Fruit fly (Drosophila melanogaster) whole organism, embryonic: ENCODE results near the gene edin.
A peak's percentile ranks its signal among the peaks of the same experiment; 100 is the strongest.

Experiments used
- Asciz ChIP-seq: fragments of 200-800 bp; sonication (Bioruptor generic); optimal IDR thresholded peaks from 2 replicates; lab custom pipeline; 2017; ENCODE audit warnings: missing biosample characterization, mild to moderate bottlenecking, missing genetic modification characterization, missing genetic modification reagents
- BtbVII ChIP-seq: fragments of 200-800 bp; sonication (Bioruptor generic); optimal IDR thresholded peaks from 3 replicates; lab custom pipeline; 2017; ENCODE audit warnings: missing biosample characterization, mild to moderate bottlenecking, missing genetic modification characterization
- CG10979 ChIP-seq: fragments of 200-800 bp; sonication (Bioruptor generic); optimal IDR thresholded peaks from 2 replicates; lab custom pipeline; 2018; ENCODE audit warnings: missing biosample characterization, mild to moderate bottlenecking, missing genetic modification characterization, moderate library complexity
- CG11723 ChIP-seq: fragments of 200-800 bp; sonication (Bioruptor generic); optimal IDR thresholded peaks from 2 replicates; lab custom pipeline; 2017; ENCODE audit warnings: missing biosample characterization, mild to moderate bottlenecking, missing genetic modification characterization
- CG12104 ChIP-seq: fragments of 200-800 bp; sonication (Bioruptor generic); optimal IDR thresholded peaks from 3 replicates; lab custom pipeline; 2016; ENCODE audit warnings: missing biosample characterization, missing genetic modification characterization
- CG13123 ChIP-seq: fragments of 200-800 bp; sonication (Bioruptor generic); optimal IDR thresholded peaks from 2 replicates; lab custom pipeline; 2016; ENCODE audit warnings: missing biosample characterization, missing genetic modification characterization
- CG15011 ChIP-seq: fragments of 200-800 bp; sonication (Bioruptor generic); optimal IDR thresholded peaks from 3 replicates; lab custom pipeline; 2018; ENCODE audit warnings: missing biosample characterization, mild to moderate bottlenecking, missing genetic modification characterization
- CG15601 ChIP-seq: fragments of 200-800 bp; sonication (Bioruptor generic); optimal IDR thresholded peaks from 3 replicates; lab custom pipeline; 2019; ENCODE audit warnings: missing biosample characterization, mild to moderate bottlenecking, missing genetic modification characterization, moderate library complexity
- CG17361 ChIP-seq: fragments of 200-800 bp; sonication (Bioruptor generic); IDR thresholded peaks from 3 replicates; pipeline ENCODE4 v1.3.6; 2022; ENCODE audit warnings: missing biosample characterization, missing genetic modification characterization
- CG18011 ChIP-seq: fragments of 200-800 bp; sonication (Bioruptor generic); optimal IDR thresholded peaks from 2 replicates; lab custom pipeline; 2017; ENCODE audit warnings: missing biosample characterization, missing genetic modification characterization, mild to moderate bottlenecking, moderate library complexity, missing genotype
- CG18262 ChIP-seq: fragments of 200-800 bp; optimal IDR thresholded peaks from 3 replicates; lab custom pipeline; 2019; ENCODE audit warnings: missing biosample characterization, mild to moderate bottlenecking, missing genetic modification characterization, moderate library complexity
- CG18764 ChIP-seq: fragments of 200-800 bp; sonication (Bioruptor generic); optimal IDR thresholded peaks from 3 replicates; lab custom pipeline; 2016; ENCODE audit warnings: missing biosample characterization, missing genetic modification characterization
- CG2202 ChIP-seq: fragments of 200-800 bp; sonication (Bioruptor generic); optimal IDR thresholded peaks from 2 replicates; lab custom pipeline; 2018; ENCODE audit warnings: missing biosample characterization, mild to moderate bottlenecking, missing genetic modification characterization
- CG2875 ChIP-seq: fragments of 200-800 bp; sonication (Bioruptor generic); optimal IDR thresholded peaks from 2 replicates; lab custom pipeline; 2017; ENCODE audit warnings: missing biosample characterization, mild to moderate bottlenecking, missing genetic modification characterization, missing genetic modification reagents
- CG3065 ChIP-seq: fragments of 200-800 bp; sonication (Bioruptor generic); optimal IDR thresholded peaks from 2 replicates; lab custom pipeline; 2016; ENCODE audit warnings: missing biosample characterization, missing genetic modification characterization
- CG31365 ChIP-seq: fragments of 200-800 bp; sonication (Bioruptor generic); optimal IDR thresholded peaks from 2 replicates; lab custom pipeline; 2018; ENCODE audit warnings: missing biosample characterization, mild to moderate bottlenecking, missing genetic modification characterization
- CG34422 ChIP-seq: fragments of 200-800 bp; sonication (Bioruptor generic); IDR thresholded peaks from 3 replicates; pipeline ENCODE4 v1.3.6; 2022; ENCODE audit warnings: missing biosample characterization, missing genetic modification characterization
- CG5953 ChIP-seq: fragments of 200-800 bp; sonication (Bioruptor generic); IDR thresholded peaks from 2 replicates; pipeline ENCODE4 v1.3.6; 2022; ENCODE audit warnings: missing biosample characterization, missing genetic modification characterization
- CG6683 ChIP-seq: fragments of 200-800 bp; sonication (Bioruptor generic); optimal IDR thresholded peaks from 2 replicates; lab custom pipeline; 2017; ENCODE audit warnings: missing biosample characterization, mild to moderate bottlenecking, missing genetic modification characterization, missing genetic modification reagents
- CG7745 ChIP-seq: fragments of 200-800 bp; sonication (Bioruptor generic); optimal IDR thresholded peaks from 2 replicates; lab custom pipeline; 2018; ENCODE audit warnings: missing biosample characterization, mild to moderate bottlenecking, missing genetic modification characterization, moderate library complexity
- CG8478 ChIP-seq: fragments of >200 bp; optimal IDR thresholded peaks from 2 replicates; lab custom pipeline; 2018
- CG9876 ChIP-seq: fragments of 200-800 bp; sonication (Bioruptor generic); optimal IDR thresholded peaks from 2 replicates; lab custom pipeline; 2016; ENCODE audit warnings: missing biosample characterization, missing genetic modification characterization
- Dad ChIP-seq: fragments of 200-800 bp; sonication (Bioruptor generic); optimal IDR thresholded peaks from 3 replicates; lab custom pipeline; 2016; ENCODE audit warnings: missing biosample characterization, missing genetic modification characterization
- Doc3 ChIP-seq: fragments of 200-800 bp; sonication (Bioruptor generic); IDR thresholded peaks from 3 replicates; pipeline ENCODE4 v1.3.6; 2022; ENCODE audit warnings: missing biosample characterization, missing genetic modification characterization; ENCODE audit not compliant: partially characterized antibody
- Hr51 ChIP-seq, 2 experiments: fragments of 200-800 bp; sonication (Bioruptor generic); optimal IDR thresholded peaks; 2 replicates in 1 of 2; 3 replicates in 1 of 2; lab custom pipeline; 2016 to 2018; ENCODE audit warnings: missing biosample characterization in 2 of 2, missing genetic modification characterization in 2 of 2, mild to moderate bottlenecking in 1 of 2, moderate library complexity in 1 of 2
- Hr78 ChIP-seq, 2 experiments: fragments of 200-800 bp in 1 of 2; fragments of >200 bp in 1 of 2; sonication (Bioruptor generic) in 1 of 2; optimal IDR thresholded peaks; 2 replicates each; lab custom pipeline; 2017 to 2019; ENCODE audit warnings: missing biosample characterization in 2 of 2, missing genetic modification characterization in 2 of 2, mild to moderate bottlenecking in 1 of 2, moderate library complexity in 1 of 2
- MTF-1 ChIP-seq: fragments of 200-800 bp; sonication (Bioruptor generic); optimal IDR thresholded peaks from 2 replicates; lab custom pipeline; 2018; ENCODE audit warnings: missing biosample characterization, mild to moderate bottlenecking, missing genetic modification characterization, borderline replicate concordance
- Nf-YC ChIP-seq: fragments of 200-800 bp; optimal IDR thresholded peaks from 3 replicates; lab custom pipeline; 2019; ENCODE audit warnings: missing biosample characterization, mild to moderate bottlenecking, missing genetic modification characterization, moderate library complexity
- PHDP ChIP-seq: fragments of 200-800 bp; sonication (Bioruptor generic); optimal IDR thresholded peaks from 3 replicates; lab custom pipeline; 2018; ENCODE audit warnings: missing biosample characterization, mild to moderate bottlenecking, missing genetic modification characterization, moderate library complexity
- Stat92E ChIP-seq, 3 experiments: fragments of >200 bp in 2 of 3; fragments of 200-800 bp in 1 of 3; sonication (Bioruptor generic) in 1 of 3; optimal IDR thresholded peaks; 2 replicates each; lab custom pipeline; 2017 to 2019; ENCODE audit warnings: missing biosample characterization in 3 of 3, missing genetic modification characterization in 3 of 3, mild to moderate bottlenecking in 1 of 3, moderate library complexity in 1 of 3
- YL-1 ChIP-seq: fragments of 200-800 bp; sonication (Bioruptor generic); optimal IDR thresholded peaks from 3 replicates; lab custom pipeline; 2017; ENCODE audit warnings: missing biosample characterization, mild to moderate bottlenecking, missing genetic modification characterization
- amos ChIP-seq: fragments of 200-800 bp; sonication (Bioruptor generic); IDR thresholded peaks from 2 replicates; pipeline ENCODE4 v1.3.6; 2022; ENCODE audit warnings: missing biosample characterization, missing genetic modification characterization; ENCODE audit not compliant: partially characterized antibody
- cas ChIP-seq: fragments of 200-800 bp; sonication (Bioruptor generic); IDR thresholded peaks from 2 replicates; pipeline ENCODE4 v1.3.6; 2022; ENCODE audit warnings: missing biosample characterization, missing genetic modification characterization
- disco-r ChIP-seq: fragments of 200-800 bp; sonication (Bioruptor generic); optimal IDR thresholded peaks from 2 replicates; lab custom pipeline; 2016; ENCODE audit warnings: missing biosample characterization, missing genetic modification characterization
- fd102C ChIP-seq: fragments of 200-800 bp; sonication (Bioruptor generic); optimal IDR thresholded peaks from 2 replicates; lab custom pipeline; 2018; ENCODE audit warnings: missing biosample characterization, mild to moderate bottlenecking, missing genetic modification characterization, moderate library complexity
- ftz-f1 ChIP-seq: fragments of 200-800 bp; sonication (Bioruptor generic); optimal IDR thresholded peaks from 2 replicates; lab custom pipeline; 2016; ENCODE audit warnings: missing biosample characterization, missing genetic modification characterization
- grau ChIP-seq: fragments of 200-800 bp; optimal IDR thresholded peaks from 3 replicates; lab custom pipeline; 2019; ENCODE audit warnings: missing biosample characterization, mild to moderate bottlenecking, missing genetic modification characterization, moderate library complexity
- hkb ChIP-seq, 2 experiments: fragments of 200-800 bp in 1 of 2; fragments of >200 bp in 1 of 2; sonication (Bioruptor generic) in 1 of 2; IDR thresholded peaks in 1 of 2; optimal IDR thresholded peaks in 1 of 2; 2 replicates each; pipeline versions ENCODE4 v1.3.6 to Lab custom; 2017 to 2022; ENCODE audit warnings: missing biosample characterization in 1 of 2, missing genetic modification characterization in 1 of 2
- lmd ChIP-seq: fragments of 200-800 bp; sonication (Bioruptor generic); IDR thresholded peaks from 2 replicates; pipeline ENCODE4 v1.3.6; 2022; ENCODE audit warnings: missing biosample characterization, missing genetic modification characterization
- odd ChIP-seq: fragments of 200-800 bp; sonication (Bioruptor generic); optimal IDR thresholded peaks from 2 replicates; lab custom pipeline; 2017; ENCODE audit warnings: missing biosample characterization, mild to moderate bottlenecking, missing genetic modification characterization
- sd ChIP-seq: fragments of 200-800 bp; sonication (Bioruptor generic); optimal IDR thresholded peaks from 3 replicates; lab custom pipeline; 2018; ENCODE audit warnings: missing biosample characterization, mild to moderate bottlenecking, missing genetic modification characterization, moderate library complexity
- shn ChIP-seq: fragments of 200-800 bp; sonication (Bioruptor generic); optimal IDR thresholded peaks from 3 replicates; lab custom pipeline; 2016; ENCODE audit warnings: missing biosample characterization, missing genetic modification characterization
- slou ChIP-seq: fragments of 200-800 bp; sonication (Bioruptor generic); optimal IDR thresholded peaks from 3 replicates; lab custom pipeline; 2016; ENCODE audit warnings: missing biosample characterization, missing genetic modification characterization
- sna ChIP-seq: fragments of 200-800 bp; sonication (Bioruptor generic); IDR thresholded peaks from 2 replicates; pipeline ENCODE4 v1.3.6; 2022; ENCODE audit warnings: missing biosample characterization, missing genetic modification characterization; ENCODE audit not compliant: partially characterized antibody
- sqz ChIP-seq: fragments of 200-800 bp; sonication (Bioruptor generic); optimal IDR thresholded peaks from 3 replicates; lab custom pipeline; 2018; ENCODE audit warnings: missing biosample characterization, mild to moderate bottlenecking, missing genetic modification characterization
- stc ChIP-seq: fragments of 200-800 bp; sonication (Bioruptor generic); IDR thresholded peaks from 2 replicates; pipeline ENCODE4 v1.3.6; 2022; ENCODE audit warnings: missing biosample characterization, missing genetic modification characterization
- zfh1 ChIP-seq: fragments of 200-800 bp; sonication (Bioruptor generic); IDR thresholded peaks from 3 replicates; pipeline ENCODE4 v1.3.6; 2022; ENCODE audit warnings: missing biosample characterization, missing genetic modification characterization
- zfh2 ChIP-seq: fragments of 200-800 bp; sonication (Bioruptor generic); optimal IDR thresholded peaks from 2 replicates; lab custom pipeline; 2016; ENCODE audit warnings: missing biosample characterization, missing genetic modification characterization

The edin gene

dm6 chr3L:17485280-17485792, 9.3 kb upstream of the edin start (continued):
- peak; percentile 37; the same call in 2 of the 3 replicates for TF ChIP-seq CG34422 (GFP tag; lab: Robert Waterston, UW)
- TF ChIP-seq sna: no peak
- TF ChIP-seq CG12104: peak; percentile 52
- TF ChIP-seq CG6683 (GFP tag; lab: Kevin White, UChicago): peak; percentile 17
- TF ChIP-seq CG9876 (GFP tag; lab: Kevin White, UChicago): peak; percentile 42
- TF ChIP-seq Hr78 (GFP tag; optimal IDR thresholded peaks at IDR 0.05; lab: Kevin White, UChicago): peak in 1 of 2 experiments; percentile 85
- TF ChIP-seq CG11723 (GFP tag; lab: Kevin White, UChicago): peak; percentile 87
- peak; percentile 7 to 48 for TF ChIP-seq Hr51 (GFP tag; optimal IDR thresholded peaks at IDR 0.05; lab: Kevin White, UChicago)
- TF ChIP-seq zfh1: peak; percentile 81
- peak; percentile 74 for TF ChIP-seq CG15011 (GFP tag; lab: Kevin White, UChicago)
- TF ChIP-seq CG18011: no peak
- peak; percentile 81 for TF ChIP-seq BtbVII (GFP tag; lab: Kevin White, UChicago)
- peak; percentile 32 for TF ChIP-seq sd (tag; lab: Kevin White, UChicago)
- TF ChIP-seq CG8478 (lab: Kevin White, UChicago): no peak
- TF ChIP-seq CG15601 (tag; lab: Kevin White, UChicago): peak; percentile 95
- TF ChIP-seq odd (GFP tag; lab: Kevin White, UChicago): peak; percentile 88
- no peak for TF ChIP-seq amos (GFP tag; lab: Robert Waterston, UW)
- TF ChIP-seq shn (GFP tag; lab: Kevin White, UChicago): peak; percentile 38
- peak; percentile 22 for TF ChIP-seq disco-r (GFP tag; lab: Kevin White, UChicago)
- peak; percentile 66; the same call in 1 of the 2 replicates for TF ChIP-seq stc
- peak; percentile 72 for TF ChIP-seq CG17361 (GFP tag; lab: Robert Waterston, UW)
- peak; percentile 78 for TF ChIP-seq PHDP (tag; lab: Kevin White, UChicago)
- TF ChIP-seq MTF-1 (GFP tag; lab: Kevin White, UChicago): peak; percentile 96
- TF ChIP-seq CG13123 (GFP tag; lab: Kevin White, UChicago): peak; percentile 71
- peak; percentile 80 for TF ChIP-seq CG31365 (tag; lab: Kevin White, UChicago)
- TF ChIP-seq hkb (optimal IDR thresholded peaks at IDR 0.05; lab: Kevin White, UChicago): no peak
- peak; percentile 66 for TF ChIP-seq hkb (GFP tag; IDR thresholded peaks at IDR 0.05; lab: Robert Waterston, UW)
- TF ChIP-seq Dad (GFP tag; lab: Kevin White, UChicago): no peak
- peak in 1 of 3 experiments; percentile 31 for TF ChIP-seq Stat92E (GFP tag; optimal IDR thresholded peaks at IDR 0.05; lab: Kevin White, UChicago)
- TF ChIP-seq fd102C: peak; percentile 75
- TF ChIP-seq CG18262 (tag; lab: Kevin White, UChicago): peak; percentile 79
- TF ChIP-seq lmd (GFP tag; lab: Robert Waterston, UW): no peak
- TF ChIP-seq CG7745: peak; percentile 94
- TF ChIP-seq zfh2: no peak
- peak; percentile 66 for TF ChIP-seq CG10979
- peak; percentile 96 for TF ChIP-seq Asciz (GFP tag; lab: Kevin White, UChicago)
- TF ChIP-seq CG2202 (tag; lab: Kevin White, UChicago): peak; percentile 97
- no peak for TF ChIP-seq Nf-YC (tag; lab: Kevin White, UChicago)
- TF ChIP-seq CG3065 (GFP tag; lab: Kevin White, UChicago): peak; percentile 38
- no peak for TF ChIP-seq slou (GFP tag; lab: Kevin White, UChicago)
- TF ChIP-seq CG2875 (GFP tag; lab: Kevin White, UChicago): peak; percentile 97
- peak; percentile 91 for TF ChIP-seq grau (tag; lab: Kevin White, UChicago)
- peak; percentile 80 for TF ChIP-seq CG18764 (GFP tag; lab: Kevin White, UChicago)
- TF ChIP-seq sqz (GFP tag; lab: Kevin White, UChicago): peak; percentile 85
- peak; percentile 73 for TF ChIP-seq YL-1 (GFP tag; lab: Kevin White, UChicago)
- TF ChIP-seq cas (GFP tag; lab: Robert Waterston, UW): no peak
- 0 out of 2 replicates have a peak, but pooled peaks have one; percentile 5 for TF ChIP-seq CG5953
- TF ChIP-seq ftz-f1 (GFP tag; lab: Kevin White, UChicago): no peak
- no peak for TF ChIP-seq Doc3 (GFP tag; lab: Robert Waterston, UW)
